In the genomic region with DNA sequence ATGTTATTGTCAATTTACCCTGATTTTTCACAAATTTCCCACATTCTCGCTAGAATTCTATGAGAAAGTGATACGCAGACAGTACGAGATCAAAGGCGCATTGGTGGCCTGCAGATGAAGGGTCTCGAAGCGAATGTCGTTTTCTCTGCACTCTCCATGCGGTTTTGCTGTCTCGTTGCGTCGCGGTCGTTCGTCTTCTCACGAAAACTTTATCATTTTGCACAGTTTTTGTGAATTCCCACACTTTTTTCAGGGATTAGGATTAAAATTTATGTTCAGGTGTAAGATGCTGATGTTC, we compare ENCODE assay signal across 8 worm cellular contexts.
TF ChIP-seq lines count a peak whose summit lies in the region.

No protein-coding gene starts in this region.

TF ChIP-seq in whole organism, L1 larva, 84 proteins besides CTCF, POLR2A, EP300 and RAD21 (continues in another document):
- TF ChIP-seq sptf-1 (tag; optimal IDR thresholded peaks at IDR 0.05; lab: Kevin White, UChicago) = no peak
- no peak for TF ChIP-seq sup-37 (GFP tag; optimal IDR thresholded peaks at IDR 0.05; lab: Kevin White, UChicago)
- TF ChIP-seq vab-15 (tag; optimal IDR thresholded peaks at IDR 0.05; lab: Kevin White, UChicago) = peak; percentile 37
- TF ChIP-seq lsy-2 (tag; optimal IDR thresholded peaks at IDR 0.05; lab: Kevin White, UChicago) = peak; percentile 91 to 96
- peak; percentile 51 for TF ChIP-seq F16B12.6 (tag; optimal IDR thresholded peaks at IDR 0.05; lab: Kevin White, UChicago)
- peak in 1 of 2 experiments; percentile 80 for TF ChIP-seq mdl-1 (tag; optimal IDR thresholded peaks at IDR 0.05; lab: Kevin White, UChicago)
- peak in 1 of 2 experiments; percentile 45 for TF ChIP-seq ztf-11 (tag; optimal IDR thresholded peaks at IDR 0.05; lab: Kevin White, UChicago)
- no peak for TF ChIP-seq sox-4 (tag; optimal IDR thresholded peaks at IDR 0.05; lab: Kevin White, UChicago)
- peak; percentile 92 for TF ChIP-seq fkh-8 (tag; optimal IDR thresholded peaks at IDR 0.05; lab: Kevin White, UChicago)
- no peak for TF ChIP-seq ceh-90 (tag; optimal IDR thresholded peaks at IDR 0.05; lab: Kevin White, UChicago)
- TF ChIP-seq unc-30 (tag; optimal IDR thresholded peaks at IDR 0.05; lab: Kevin White, UChicago) = no peak

TF ChIP-seq in whole organism, L2 larva, 48 proteins besides CTCF, POLR2A, EP300 and RAD21 (continues in another document):
- TF ChIP-seq sma-9 (GFP tag; optimal IDR thresholded peaks at IDR 0.05; lab: Kevin White, UChicago) (peak; percentile 69), sma-9 (tag; optimal IDR thresholded peaks at IDR 0.05; lab: Kevin White, UChicago) (no peak), nhr-237 (tag; optimal IDR thresholded peaks at IDR 0.05; lab: Kevin White, UChicago) (no peak), C34F6.9 (tag; optimal IDR thresholded peaks at IDR 0.05; lab: Kevin White, UChicago) (peak; percentile 92), nhr-21 (tag; optimal IDR thresholded peaks at IDR 0.05; lab: Kevin White, UChicago) (peak; percentile 75), lin-11 (tag; optimal IDR thresholded peaks at IDR 0.05; lab: Kevin White, UChicago) (peak; percentile 85), lin-39 (tag; optimal IDR thresholded peaks at IDR 0.05; lab: Kevin White, UChicago) (no peak), unc-55 (GFP tag; optimal IDR thresholded peaks at IDR 0.05; lab: Kevin White, UChicago) (peak; percentile 96), elt-1 (tag; optimal IDR thresholded peaks at IDR 0.05; lab: Kevin White, UChicago) (no peak), peb-1 (tag; optimal IDR thresholded peaks at IDR 0.05; lab: Kevin White, UChicago) (no peak), mbf-1 (tag; optimal IDR thresholded peaks at IDR 0.05; lab: Kevin White, UChicago) (no peak)

TF ChIP-seq in whole organism, L3 larva, 47 proteins besides CTCF, POLR2A, EP300 and RAD21 (continues in another document):
- TF ChIP-seq lin-15B (tag; optimal IDR thresholded peaks at IDR 0.05; lab: Kevin White, UChicago) (peak; percentile 96), egl-27 (tag; optimal IDR thresholded peaks at IDR 0.05; lab: Kevin White, UChicago) (no peak), lsy-12 (tag; optimal IDR thresholded peaks at IDR 0.05; lab: Kevin White, UChicago) (peak; percentile 60), eor-1 (tag; optimal IDR thresholded peaks at IDR 0.05; lab: Kevin White, UChicago) (no peak), pha-4 (tag; optimal IDR thresholded peaks at IDR 0.05; lab: Kevin White, UChicago) (peak; percentile 95), nfya-1 (tag; optimal IDR thresholded peaks at IDR 0.05; lab: Kevin White, UChicago; ENCODE audit: insufficient read depth) (peak; percentile 92), ama-1 (optimal IDR thresholded peaks at IDR 0.05; lab: Kevin White, UChicago) (peak; percentile 81), lin-39 (tag; optimal IDR thresholded peaks at IDR 0.05; lab: Kevin White, UChicago) (peak; percentile 78), elt-2 (tag; optimal IDR thresholded peaks at IDR 0.05; lab: Kevin White, UChicago) (peak; percentile 57), nhr-76 (tag; optimal IDR thresholded peaks at IDR 0.05; lab: Kevin White, UChicago) (no peak), nhr-23 (tag; optimal IDR thresholded peaks at IDR 0.05; lab: Kevin White, UChicago) (peak; percentile 48)

TF ChIP-seq in whole organism, L4 larva, 104 proteins besides CTCF, POLR2A, EP300 and RAD21 (continues in another document):
- TF ChIP-seq unc-130 (GFP tag; optimal IDR thresholded peaks at IDR 0.05; lab: Kevin White, UChicago) (peak; percentile 79), R02D3.7 (tag; optimal IDR thresholded peaks at IDR 0.05; lab: Kevin White, UChicago) (no peak), Y48G9A.11 (GFP tag; IDR thresholded peaks at IDR 0.05; lab: Robert Waterston, UW) (peak; percentile 65), nhr-102 (tag; optimal IDR thresholded peaks at IDR 0.05; lab: Kevin White, UChicago) (peak; percentile 44), pha-4 (GFP tag; IDR thresholded peaks at IDR 0.05; lab: Robert Waterston, UW) (peak; percentile 49; the same call in 1 of the 2 replicates), pha-4 (tag; optimal IDR thresholded peaks at IDR 0.05; lab: Kevin White, UChicago) (no peak), php-3 (GFP tag; IDR thresholded peaks at IDR 0.05; lab: Robert Waterston, UW) (no peak), fos-1 (tag; optimal IDR thresholded peaks at IDR 0.05; lab: Kevin White, UChicago) (no peak), hlh-30 (tag; optimal IDR thresholded peaks at IDR 0.05; lab: Kevin White, UChicago; ENCODE audit: insufficient read depth) (peak; percentile 66), lim-7 (GFP tag; IDR thresholded peaks at IDR 0.05; lab: Robert Waterston, UW) (no peak), ceh-44 (GFP tag; IDR thresholded peaks at IDR 0.05; lab: Robert Waterston, UW) (peak; percentile 43; the same call in 1 of the 2 replicates)

TF ChIP-seq in whole organism, late embryonic, 69 proteins besides CTCF, POLR2A, EP300 and RAD21 (continues in another document):
- TF ChIP-seq gmeb-2 (tag; optimal IDR thresholded peaks at IDR 0.05; lab: Kevin White, UChicago) (no peak), ref-2 (tag; optimal IDR thresholded peaks at IDR 0.05; lab: Kevin White, UChicago) (peak; percentile 11), unc-86 (tag; optimal IDR thresholded peaks at IDR 0.05; lab: Kevin White, UChicago) (no peak), rnt-1 (tag; optimal IDR thresholded peaks at IDR 0.05; lab: Kevin White, UChicago) (peak; percentile 74), hlh-8 (tag; optimal IDR thresholded peaks at IDR 0.05; lab: Kevin White, UChicago) (no peak), ceh-31 (tag; optimal IDR thresholded peaks at IDR 0.05; lab: Kevin White, UChicago) (peak; percentile 45), npax-4 (tag; optimal IDR thresholded peaks at IDR 0.05; lab: Kevin White, UChicago) (no peak), madf-2 (tag; optimal IDR thresholded peaks at IDR 0.05; lab: Kevin White, UChicago) (no peak), ama-1 (optimal IDR thresholded peaks at IDR 0.05; lab: Kevin White, UChicago) (peak; percentile 57), fkh-6 (tag; optimal IDR thresholded peaks at IDR 0.05; lab: Kevin White, UChicago) (no peak), tbx-2 (tag; optimal IDR thresholded peaks at IDR 0.05; lab: Kevin White, UChicago) (peak; percentile 38), pax-1 (tag; optimal IDR thresholded peaks at IDR 0.05; lab: Kevin White, UChicago) (peak; percentile 63)

TF ChIP-seq in whole organism, midembryonic, 9 proteins besides CTCF, POLR2A, EP300 and RAD21:
- peak; percentile 13 for TF ChIP-seq cog-1 (tag; optimal IDR thresholded peaks at IDR 0.05; lab: Kevin White, UChicago)
- no peak for TF ChIP-seq T22C8.4 (GFP tag; IDR thresholded peaks at IDR 0.05; lab: Robert Waterston, UW)
- peak; percentile 56; the same call in 1 of the 2 replicates for TF ChIP-seq tab-1 (GFP tag; IDR thresholded peaks at IDR 0.05; lab: Robert Waterston, UW)

TF ChIP-seq in whole organism, mixed stage, embryonic, 35 proteins besides CTCF, POLR2A, EP300 and RAD21:
- TF ChIP-seq hlh-1 (tag; optimal IDR thresholded peaks at IDR 0.05; lab: Kevin White, UChicago) (peak; percentile 31), lin-13 (tag; optimal IDR thresholded peaks at IDR 0.05; lab: Kevin White, UChicago) (peak; percentile 91), pha-4 (tag; optimal IDR thresholded peaks at IDR 0.05; lab: Kevin White, UChicago) (peak; percentile 95), mep-1 (tag; optimal IDR thresholded peaks at IDR 0.05; lab: Kevin White, UChicago) (peak; percentile 86), ceh-39 (tag; optimal IDR thresholded peaks at IDR 0.05; lab: Kevin White, UChicago) (peak; percentile 79), ces-1 (GFP tag; optimal IDR thresholded peaks at IDR 0.05; lab: Kevin White, UChicago) (peak; percentile 68), ham-2 (GFP tag; optimal IDR thresholded peaks at IDR 0.05; lab: Kevin White, UChicago) (no peak), unc-62 (GFP tag; optimal IDR thresholded peaks at IDR 0.05; lab: Kevin White, UChicago) (no peak), nhr-12 (tag; optimal IDR thresholded peaks at IDR 0.05; lab: Kevin White, UChicago) (no peak), nhr-237 (tag; optimal IDR thresholded peaks at IDR 0.05; lab: Kevin White, UChicago) (peak; percentile 66), lsy-2 (tag; optimal IDR thresholded peaks at IDR 0.05; lab: Kevin White, UChicago) (peak; percentile 82)

TF ChIP-seq in whole organism, young adult, 124 proteins besides CTCF, POLR2A, EP300 and RAD21 (continues in another document):
- TF ChIP-seq aptf-2 (GFP tag; conservative IDR thresholded peaks at IDR 0.05; lab: Robert Waterston, UW) (0 out of 2 replicates have a peak, but pooled peaks have one; percentile 18), K12H6.12 (tag; optimal IDR thresholded peaks at IDR 0.05; lab: Kevin White, UChicago) (peak; percentile 53), dox-1 (GFP tag; IDR thresholded peaks at IDR 0.05; lab: Robert Waterston, UW) (peak; percentile 95), xnd-1 (tag; optimal IDR thresholded peaks at IDR 0.05; lab: Kevin White, UChicago) (peak; percentile 53), hsf-1 (GFP tag; IDR thresholded peaks at IDR 0.05; lab: Robert Waterston, UW) (peak; percentile 76), attf-6 (GFP tag; IDR thresholded peaks at IDR 0.05; lab: Robert Waterston, UW) (peak; percentile 93), Y53F4B.3 (GFP tag; IDR thresholded peaks at IDR 0.05; lab: Robert Waterston, UW) (no peak; the same call in 1 of the 2 replicates), B0019.2 (GFP tag; conservative IDR thresholded peaks at IDR 0.05; lab: Robert Waterston, UW) (peak; percentile 60), him-1 (tag; optimal IDR thresholded peaks at IDR 0.05; lab: Kevin White, UChicago) (peak; percentile 28), unc-62 (GFP tag; optimal IDR thresholded peaks at IDR 0.05; lab: Kevin White, UChicago) (no peak), tbp1 (GFP tag; optimal IDR thresholded peaks at IDR 0.05; lab: Kevin White, UChicago) (peak; percentile 75), nhr-90 (tag; optimal IDR thresholded peaks at IDR 0.05; lab: Kevin White, UChicago) (no peak), lin-35 (GFP tag; optimal IDR thresholded peaks at IDR 0.05; lab: Kevin White, UChicago) (peak in 2 of 3 experiments; percentile 5 to 73), snpc-3.4 (tag; optimal IDR thresholded peaks at IDR 0.05; lab: Kevin White, UChicago) (peak; percentile 85), repo-1 (tag; optimal IDR thresholded peaks at IDR 0.05; lab: Kevin White, UChicago) (no peak), Y79H2A.3 (GFP tag; conservative IDR thresholded peaks at IDR 0.05; lab: Robert Waterston, UW) (0 out of 2 replicates have a peak, but pooled peaks have one; percentile 51), tlf-1 (GFP tag; optimal IDR thresholded peaks at IDR 0.05; lab: Kevin White, UChicago) (peak; percentile 74), hmg-1.2 (GFP tag; IDR thresholded peaks at IDR 0.05; lab: Robert Waterston, UW) (peak; percentile 71), ceh-27 (GFP tag; optimal IDR thresholded peaks at IDR 0.05; lab: Kevin White, UChicago) (peak; percentile 33), nhr-80 (tag; optimal IDR thresholded peaks at IDR 0.05; lab: Kevin White, UChicago) (peak; percentile 17), lin-40 (tag; optimal IDR thresholded peaks at IDR 0.05; lab: Kevin White, UChicago) (peak; percentile 70), nfya-2 (GFP tag; IDR thresholded peaks at IDR 0.05; lab: Robert Waterston, UW) (no peak), somi-1 (GFP tag; optimal IDR thresholded peaks at IDR 0.05; lab: Kevin White, UChicago) (peak; percentile 65), B0336.3 (GFP tag; IDR thresholded peaks at IDR 0.05; lab: Robert Waterston, UW) (peak; percentile 86)
